Worm (Caenorhabditis elegans) whole organism, midembryonic: ENCODE measurements around the gene F49F1.9.
"Not testable (repeated sequence)": the region's sequence is repeated elsewhere in the genome, so short reads cannot be mapped to it uniquely, and the experiment has no call there.

Experiments
- T22C8.4 ChIP-seq: fragments of 200-800 bp; sonication (Bioruptor generic); IDR thresholded peaks from 2 replicates; pipeline ENCODE4 v1.3.6; 2022; ENCODE audit warnings: missing genetic modification characterization, missing compliant biosample characterization
- flt-1 ChIP-seq: fragments of 200-800 bp; sonication (Bioruptor generic); IDR thresholded peaks from 2 replicates; pipeline ENCODE4 v1.3.6; 2022; ENCODE audit warnings: missing genetic modification characterization, missing compliant biosample characterization
- klf-2 ChIP-seq: fragments of 200-800 bp; sonication (Bioruptor generic); conservative IDR thresholded peaks from 2 replicates; pipeline ENCODE4 v1.3.6; 2022; ENCODE audit warnings: missing genetic modification reagents, missing genetic modification characterization, missing compliant biosample characterization
- tab-1 ChIP-seq: fragments of 200-800 bp; sonication (Bioruptor generic); IDR thresholded peaks from 2 replicates; pipeline ENCODE4 v1.3.6; 2022; ENCODE audit warnings: missing genetic modification characterization, missing compliant biosample characterization
- ztf-23 ChIP-seq: fragments of 200-800 bp; sonication (Bioruptor generic); IDR thresholded peaks from 2 replicates; pipeline ENCODE4 v1.3.6; 2022; ENCODE audit warnings: missing genetic modification reagents, missing genetic modification characterization, missing compliant biosample characterization

DNA sequence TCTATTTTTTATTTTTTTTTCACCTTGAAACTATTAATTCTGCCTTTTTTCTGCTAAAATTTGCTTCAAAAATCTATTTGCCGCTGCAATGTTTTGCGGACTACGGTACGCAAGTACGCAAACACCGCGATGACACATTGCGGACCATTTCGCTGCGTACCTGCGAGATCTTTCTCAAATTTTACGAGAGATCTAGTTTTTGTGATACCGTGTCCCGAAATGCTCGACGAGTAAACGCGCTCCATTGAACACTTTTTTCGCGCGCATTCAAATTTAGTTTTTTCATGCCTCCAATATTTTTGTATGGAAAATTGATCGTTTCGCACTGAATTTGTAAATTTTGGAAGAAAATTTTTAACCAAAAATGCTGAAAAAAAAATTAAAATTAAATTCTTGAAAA lies 47.4 kb upstream of the F49F1.9 start:
- not testable (repeated sequence) for TF ChIP-seq T22C8.4, klf-2, tab-1 (GFP tag; lab: Robert Waterston, UW)
- TF ChIP-seq ztf-23 (GFP tag; lab: Robert Waterston, UW) (peak; percentile 78), flt-1 (GFP tag; lab: Robert Waterston, UW) (peak; percentile 51; the same call in 1 of the 2 replicates)
